Fruit fly (Drosophila melanogaster) whole organism, embryonic: ENCODE measurements around the gene wda.

Source experiments
- Bgb ChIP-seq: fragments of 200-800 bp; sonication (Bioruptor generic); IDR thresholded peaks from 2 replicates; pipeline ENCODE4 v1.3.6; 2022; ENCODE audit warnings: missing biosample characterization, missing genetic modification characterization; ENCODE audit not compliant: partially characterized antibody
- CG11695 ChIP-seq: fragments of 200-800 bp; sonication (Bioruptor generic); IDR thresholded peaks from 3 replicates; pipeline ENCODE4 v1.3.6; 2022; ENCODE audit warnings: missing biosample characterization, missing genetic modification characterization
- CG12219 ChIP-seq: fragments of 200-800 bp; sonication (Bioruptor generic); optimal IDR thresholded peaks from 3 replicates; lab custom pipeline; 2018; ENCODE audit warnings: missing biosample characterization, mild to moderate bottlenecking, missing genetic modification characterization
- CG13287 ChIP-seq: fragments of 200-800 bp; sonication (Bioruptor generic); IDR thresholded peaks from 2 replicates; pipeline ENCODE4 v1.3.6; 2022; ENCODE audit warnings: missing biosample characterization, missing genetic modification characterization; ENCODE audit not compliant: partially characterized antibody
- CG13424 ChIP-seq: fragments of 200-800 bp; sonication (Bioruptor generic); optimal IDR thresholded peaks from 2 replicates; lab custom pipeline; 2019; ENCODE audit warnings: missing biosample characterization, mild to moderate bottlenecking, missing genetic modification characterization, moderate library complexity
- CG13775 ChIP-seq: fragments of 200-800 bp; sonication (Bioruptor generic); optimal IDR thresholded peaks from 3 replicates; lab custom pipeline; 2017; ENCODE audit warnings: missing biosample characterization, mild to moderate bottlenecking, missing genetic modification characterization
- CG16813 ChIP-seq: fragments of 200-800 bp; sonication (Bioruptor generic); IDR thresholded peaks from 3 replicates; pipeline ENCODE4 v1.3.6; 2022; ENCODE audit warnings: missing biosample characterization, missing genetic modification characterization; ENCODE audit not compliant: partially characterized antibody
- CG17568 ChIP-seq: fragments of 200-800 bp; sonication (Bioruptor generic); optimal IDR thresholded peaks from 2 replicates; lab custom pipeline; 2018; ENCODE audit warnings: missing biosample characterization, mild to moderate bottlenecking, missing genetic modification characterization, moderate library complexity
- CG30431 ChIP-seq: fragments of 200-800 bp; sonication (Bioruptor generic); optimal IDR thresholded peaks from 2 replicates; lab custom pipeline; 2017; ENCODE audit warnings: missing biosample characterization, missing genetic modification characterization
- CG3163 ChIP-seq: fragments of 200-800 bp; sonication (Bioruptor generic); optimal IDR thresholded peaks from 3 replicates; lab custom pipeline; 2016; ENCODE audit warnings: missing biosample characterization, missing genetic modification characterization
- CG32772 ChIP-seq: fragments of 200-800 bp; sonication (Bioruptor generic); IDR thresholded peaks from 2 replicates; pipeline ENCODE4 v1.3.6; 2022; ENCODE audit warnings: missing biosample characterization, missing genetic modification characterization
- CG3847 ChIP-seq: fragments of 200-800 bp; sonication (Bioruptor generic); IDR thresholded peaks from 2 replicates; pipeline ENCODE4 v1.3.6; 2022; ENCODE audit warnings: missing biosample characterization, missing genetic modification characterization
- CG6175 ChIP-seq: fragments of 200-800 bp; sonication (Bioruptor generic); IDR thresholded peaks from 3 replicates; pipeline ENCODE4 v1.3.6; 2022; ENCODE audit warnings: missing biosample characterization, missing genetic modification characterization
- CG6272 ChIP-seq: fragments of 200-800 bp; sonication (Bioruptor generic); IDR thresholded peaks from 2 replicates; pipeline ENCODE4 v1.3.6; 2022; ENCODE audit warnings: missing biosample characterization, missing genetic modification characterization
- CG6854 ChIP-seq: fragments of 200-800 bp; sonication (Bioruptor generic); optimal IDR thresholded peaks from 3 replicates; lab custom pipeline; 2017; ENCODE audit warnings: missing biosample characterization, mild to moderate bottlenecking, missing genetic modification characterization
- CG7357 ChIP-seq: fragments of 200-800 bp; sonication (Bioruptor generic); IDR thresholded peaks from 3 replicates; pipeline ENCODE4 v1.3.6; 2022; ENCODE audit warnings: missing biosample characterization, missing genetic modification characterization
- CG8089 ChIP-seq: fragments of 200-800 bp; sonication (Bioruptor generic); optimal IDR thresholded peaks from 3 replicates; lab custom pipeline; 2016; ENCODE audit warnings: missing biosample characterization, missing genetic modification characterization
- CG8944 ChIP-seq: fragments of 200-800 bp; sonication (Bioruptor generic); optimal IDR thresholded peaks from 3 replicates; lab custom pipeline; 2016; ENCODE audit warnings: missing biosample characterization, missing genetic modification characterization
- CHES-1-like ChIP-seq: fragments of 200-800 bp; sonication (Bioruptor generic); optimal IDR thresholded peaks from 2 replicates; lab custom pipeline; 2016; ENCODE audit warnings: missing biosample characterization, missing genetic modification characterization
- Dll ChIP-seq: fragments of 200-800 bp; sonication (Bioruptor generic); IDR thresholded peaks from 4 replicates; pipeline ENCODE4 v1.3.6; 2022; ENCODE audit warnings: missing biosample characterization, missing genetic modification characterization; ENCODE audit not compliant: partially characterized antibody
- E2f2 ChIP-seq: fragments of 200-800 bp; sonication (Bioruptor generic); IDR thresholded peaks from 2 replicates; pipeline ENCODE4 v1.3.6; 2022; ENCODE audit warnings: missing biosample characterization, missing genetic modification characterization
- Gsc ChIP-seq: fragments of 200-800 bp; sonication (Bioruptor generic); IDR thresholded peaks from 2 replicates; pipeline ENCODE4 v1.3.6; 2022; ENCODE audit warnings: missing biosample characterization, missing genetic modification characterization
- HmgD ChIP-seq: fragments of 200-800 bp; sonication (Bioruptor generic); optimal IDR thresholded peaks from 3 replicates; lab custom pipeline; 2016; ENCODE audit warnings: missing biosample characterization, missing genetic modification characterization
- Nf-YB ChIP-seq: fragments of 200-800 bp; sonication (Bioruptor generic); optimal IDR thresholded peaks from 3 replicates; lab custom pipeline; 2019; ENCODE audit warnings: missing biosample characterization, mild to moderate bottlenecking, missing genetic modification characterization, moderate library complexity
- Sry-δ ChIP-seq: fragments of 200-800 bp; sonication (Bioruptor generic); optimal IDR thresholded peaks from 2 replicates; lab custom pipeline; 2016; ENCODE audit warnings: missing biosample characterization, missing genetic modification characterization
- Tbp ChIP-seq: fragments of >200 bp; optimal IDR thresholded peaks from 2 replicates; lab custom pipeline; 2018; ENCODE audit warnings: missing biosample characterization, missing genetic modification characterization
- YL-1 ChIP-seq: fragments of 200-800 bp; sonication (Bioruptor generic); optimal IDR thresholded peaks from 3 replicates; lab custom pipeline; 2017; ENCODE audit warnings: missing biosample characterization, mild to moderate bottlenecking, missing genetic modification characterization
- ap ChIP-seq: fragments of 200-800 bp; sonication (Bioruptor generic); IDR thresholded peaks from 2 replicates; pipeline ENCODE4 v1.3.6; 2022; ENCODE audit warnings: missing biosample characterization, missing genetic modification characterization
- bbx ChIP-seq: fragments of 200-800 bp; sonication (Bioruptor generic); IDR thresholded peaks from 2 replicates; pipeline ENCODE4 v1.3.6; 2022; ENCODE audit warnings: missing biosample characterization, missing genetic modification characterization; ENCODE audit not compliant: partially characterized antibody
- cato ChIP-seq: fragments of 200-800 bp; sonication (Bioruptor generic); optimal IDR thresholded peaks from 2 replicates; lab custom pipeline; 2016; ENCODE audit warnings: missing biosample characterization, missing genetic modification characterization, borderline replicate concordance
- chn ChIP-seq: fragments of 200-800 bp; sonication (Bioruptor generic); optimal IDR thresholded peaks from 2 replicates; lab custom pipeline; 2016; ENCODE audit warnings: missing biosample characterization, missing genetic modification characterization
- crc ChIP-seq: fragments of 200-800 bp; sonication (Bioruptor generic); optimal IDR thresholded peaks from 2 replicates; lab custom pipeline; 2016; ENCODE audit warnings: missing biosample characterization, missing genetic modification characterization
- dmrt11E ChIP-seq: fragments of 200-800 bp; sonication (Bioruptor generic); optimal IDR thresholded peaks from 3 replicates; lab custom pipeline; 2018; ENCODE audit warnings: missing biosample characterization, mild to moderate bottlenecking, missing genetic modification characterization, moderate library complexity
- fd64A ChIP-seq: fragments of 200-800 bp; sonication (Bioruptor generic); optimal IDR thresholded peaks from 3 replicates; lab custom pipeline; 2018; ENCODE audit warnings: missing biosample characterization, mild to moderate bottlenecking, missing genetic modification characterization
- gcm2 ChIP-seq: fragments of 200-800 bp; sonication (Bioruptor generic); optimal IDR thresholded peaks from 2 replicates; lab custom pipeline; 2016; ENCODE audit warnings: missing biosample characterization, missing genetic modification characterization
- grau ChIP-seq: fragments of 200-800 bp; optimal IDR thresholded peaks from 3 replicates; lab custom pipeline; 2019; ENCODE audit warnings: missing biosample characterization, mild to moderate bottlenecking, missing genetic modification characterization, moderate library complexity
- kah ChIP-seq: fragments of 200-800 bp; sonication (Bioruptor generic); optimal IDR thresholded peaks from 2 replicates; lab custom pipeline; 2018; ENCODE audit warnings: missing biosample characterization, mild to moderate bottlenecking, missing genetic modification characterization
- knrl ChIP-seq: fragments of 200-800 bp; sonication (Bioruptor generic); IDR thresholded peaks from 3 replicates; pipeline ENCODE4 v1.3.6; 2022; ENCODE audit warnings: missing biosample characterization, missing genetic modification characterization; ENCODE audit not compliant: partially characterized antibody
- maf-S ChIP-seq: fragments of 200-800 bp; sonication (Bioruptor generic); optimal IDR thresholded peaks from 2 replicates; lab custom pipeline; 2016; ENCODE audit warnings: missing biosample characterization, missing genetic modification characterization
- nau ChIP-seq: fragments of 200-800 bp; sonication (Bioruptor generic); optimal IDR thresholded peaks from 3 replicates; lab custom pipeline; 2017; ENCODE audit warnings: missing biosample characterization, mild to moderate bottlenecking, missing genetic modification characterization, missing genetic modification reagents
- p53 ChIP-seq: fragments of 200-800 bp; sonication (Bioruptor generic); optimal IDR thresholded peaks from 2 replicates; lab custom pipeline; 2016; ENCODE audit warnings: missing biosample characterization, missing genetic modification characterization
- peb ChIP-seq: fragments of 200-800 bp; sonication (Bioruptor generic); IDR thresholded peaks from 2 replicates; pipeline ENCODE4 v1.3.6; 2022; ENCODE audit warnings: missing biosample characterization, missing genetic modification characterization
- pita ChIP-seq: fragments of 200-800 bp; sonication (Bioruptor generic); optimal IDR thresholded peaks from 2 replicates; lab custom pipeline; 2017; ENCODE audit warnings: missing biosample characterization, mild to moderate bottlenecking, missing genetic modification characterization
- psq ChIP-seq: fragments of 200-800 bp; sonication (Bioruptor generic); optimal IDR thresholded peaks from 2 replicates; lab custom pipeline; 2017; ENCODE audit warnings: missing biosample characterization, missing genetic modification characterization
- salm ChIP-seq: fragments of 200-800 bp; sonication (Bioruptor generic); optimal IDR thresholded peaks from 2 replicates; lab custom pipeline; 2018; ENCODE audit warnings: missing biosample characterization, mild to moderate bottlenecking, missing genetic modification characterization
- schlank ChIP-seq: fragments of 200-800 bp; sonication (Bioruptor generic); optimal IDR thresholded peaks from 2 replicates; lab custom pipeline; 2018; ENCODE audit warnings: missing biosample characterization, mild to moderate bottlenecking, missing genetic modification characterization
- tgo ChIP-seq: fragments of 200-800 bp; sonication (Bioruptor generic); IDR thresholded peaks from 3 replicates; pipeline ENCODE4 v1.3.6; 2022; ENCODE audit warnings: missing biosample characterization, missing genetic modification characterization
- vvl ChIP-seq: fragments of 200-800 bp; sonication (Bioruptor generic); IDR thresholded peaks from 2 replicates; pipeline ENCODE4 v1.3.6; 2022; ENCODE audit warnings: missing biosample characterization, missing genetic modification characterization
- wek ChIP-seq: fragments of 200-800 bp; sonication (Bioruptor generic); optimal IDR thresholded peaks from 3 replicates; lab custom pipeline; 2018; ENCODE audit warnings: missing biosample characterization, mild to moderate bottlenecking, missing genetic modification characterization, moderate library complexity
- z ChIP-seq: fragments of 200-800 bp; sonication (Bioruptor generic); IDR thresholded peaks from 3 replicates; pipeline ENCODE4 v1.3.6; 2022; ENCODE audit warnings: missing biosample characterization, missing genetic modification characterization
- zen2 ChIP-seq: fragments of 200-800 bp; sonication (Bioruptor generic); IDR thresholded peaks from 3 replicates; pipeline ENCODE4 v1.3.6; 2022; ENCODE audit warnings: missing biosample characterization, missing genetic modification characterization; ENCODE audit not compliant: partially characterized antibody
- zfh2 ChIP-seq: fragments of 200-800 bp; sonication (Bioruptor generic); optimal IDR thresholded peaks from 2 replicates; lab custom pipeline; 2016; ENCODE audit warnings: missing biosample characterization, missing genetic modification characterization

wda gene

DNA sequence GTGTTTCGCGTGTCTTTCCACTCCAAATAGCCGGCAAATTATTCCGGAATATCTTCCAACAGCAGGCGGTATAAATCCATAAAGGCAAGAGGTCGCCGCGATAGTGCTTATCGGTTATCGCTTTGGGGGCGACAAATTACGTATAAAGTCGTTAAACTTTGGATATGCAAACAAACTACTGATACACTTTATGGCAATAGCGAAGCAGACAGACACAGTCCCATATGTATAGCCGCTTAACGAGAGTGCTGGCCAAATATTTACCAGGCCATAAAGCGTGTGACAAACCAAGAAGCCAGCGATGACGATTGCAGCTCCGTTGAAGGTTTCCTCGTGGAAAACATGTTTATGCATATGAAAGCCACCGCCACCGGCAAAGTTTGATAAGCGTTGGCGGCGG, 26.4 kb upstream of the wda start (continued):
- TF ChIP-seq psq (GFP tag; lab: Kevin White, UChicago) (no peak), CG6175 (GFP tag; lab: Robert Waterston, UW) (no peak), CG16813 (GFP tag; lab: Robert Waterston, UW) (no peak), chn (GFP tag; lab: Kevin White, UChicago) (no peak), nau (no peak), YL-1 (peak; percentile 12), peb (GFP tag; lab: Robert Waterston, UW) (no peak), CG13775 (GFP tag; lab: Kevin White, UChicago) (no peak), CG3163 (GFP tag; lab: Kevin White, UChicago) (no peak), crc (GFP tag; lab: Kevin White, UChicago) (no peak), CG6854 (peak; percentile 36), CG13424 (tag; lab: Kevin White, UChicago) (peak; percentile 38), E2f2 (GFP tag; lab: Robert Waterston, UW) (no peak), HmgD (no peak), Tbp (no peak), CG32772 (GFP tag; lab: Robert Waterston, UW) (no peak), zen2 (GFP tag; lab: Robert Waterston, UW) (no peak), Bgb (GFP tag; lab: Robert Waterston, UW) (no peak), Gsc (GFP tag; lab: Robert Waterston, UW) (no peak), CG30431 (GFP tag; lab: Kevin White, UChicago) (no peak), wek (peak; percentile 39), knrl (GFP tag; lab: Robert Waterston, UW) (no peak), salm (tag; lab: Kevin White, UChicago) (no peak), CG7357 (GFP tag; lab: Robert Waterston, UW) (no peak), tgo (GFP tag; lab: Robert Waterston, UW) (no peak), CG11695 (GFP tag; lab: Robert Waterston, UW) (0 out of 3 replicates have a peak, but pooled peaks have one; percentile 14), CG13287 (GFP tag; lab: Robert Waterston, UW) (no peak), zfh2 (no peak), vvl (GFP tag; lab: Robert Waterston, UW) (no peak), pita (GFP tag; lab: Kevin White, UChicago) (no peak), CG8089 (no peak), z (GFP tag; lab: Robert Waterston, UW) (no peak), Sry-δ (GFP tag; lab: Kevin White, UChicago) (no peak), CHES-1-like (GFP tag; lab: Kevin White, UChicago) (no peak), maf-S (GFP tag; lab: Kevin White, UChicago) (no peak), Dll (GFP tag; lab: Robert Waterston, UW) (no peak), CG12219 (GFP tag; lab: Kevin White, UChicago) (peak; percentile 18), bbx (no peak), CG8944 (GFP tag; lab: Kevin White, UChicago) (no peak), kah (peak; percentile 8), p53 (GFP tag; lab: Kevin White, UChicago) (no peak), dmrt11E (tag; lab: Kevin White, UChicago) (no peak), Nf-YB (GFP tag; lab: Kevin White, UChicago) (no peak), cato (GFP tag; lab: Kevin White, UChicago) (no peak), CG17568 (no peak), fd64A (GFP tag; lab: Kevin White, UChicago) (peak; percentile 10), ap (GFP tag; lab: Robert Waterston, UW) (no peak), schlank (tag; lab: Kevin White, UChicago) (peak; percentile 57), CG6272 (no peak), gcm2 (GFP tag; lab: Kevin White, UChicago) (no peak), grau (tag; lab: Kevin White, UChicago) (no peak), CG3847 (no peak)
